Worm (Caenorhabditis elegans): ENCODE data around the gene C49F5.3.

DNA sequence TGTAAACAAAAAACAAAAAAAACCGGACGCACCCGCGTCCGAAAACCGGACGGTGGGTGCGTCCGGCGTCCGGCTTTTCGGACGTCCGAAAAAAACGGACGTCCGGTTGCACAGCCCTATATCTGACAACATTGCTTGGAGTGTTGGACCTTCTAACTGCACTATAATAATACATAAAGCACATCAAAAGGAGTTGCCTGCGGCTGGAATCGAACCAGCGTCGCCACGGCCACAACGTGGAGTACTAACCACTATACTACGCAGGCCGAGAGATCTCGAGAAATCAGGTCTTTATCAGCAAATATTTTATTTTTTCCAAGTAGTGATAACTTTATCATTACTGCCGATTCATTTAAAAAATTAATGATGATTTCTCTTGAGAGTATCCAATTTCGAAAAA is 9.9 kb upstream of the C49F5.3 start:
- no peak for TF ChIP-seq sptf-2 (GFP tag; optimal IDR thresholded peaks at IDR 0.05)
- TF ChIP-seq T26A5.8 (tag; optimal IDR thresholded peaks at IDR 0.05): no peak
- TF ChIP-seq snpc-4 (GFP tag; optimal IDR thresholded peaks at IDR 0.05): no peak
- TF ChIP-seq snpc-4 (tag; optimal IDR thresholded peaks at IDR 0.05): peak in 3 of 4 experiments; percentile 32 to 75 (median 34)
- TF ChIP-seq efl-1 (GFP tag; optimal IDR thresholded peaks at IDR 0.05): no peak
- TF ChIP-seq ama-1 (optimal IDR thresholded peaks at IDR 0.05): no peak
- TF ChIP-seq ama-1 (GFP tag; optimal IDR thresholded peaks at IDR 0.05): no peak
